Fruit fly (Drosophila melanogaster) whole organism, adult: Measurements from ENCODE around the gene CG14277.

Experiments
- CG12768 ChIP-seq: fragments of 200-800 bp; sonication (Bioruptor generic); optimal IDR thresholded peaks from 2 replicates; lab custom pipeline; 2017; ENCODE audit warnings: missing biosample characterization, missing genetic modification characterization, mild to moderate bottlenecking, moderate library complexity, missing genetic modification reagents
- CG7045 ChIP-seq: fragments of 200-800 bp; sonication (Bioruptor generic); optimal IDR thresholded peaks from 2 replicates; lab custom pipeline; 2017; ENCODE audit warnings: missing biosample characterization, mild to moderate bottlenecking, missing genetic modification characterization
- CG7101 ChIP-seq: fragments of 200-800 bp; sonication (Bioruptor generic); optimal IDR thresholded peaks from 2 replicates; lab custom pipeline; 2018; ENCODE audit warnings: missing biosample characterization, mild to moderate bottlenecking, missing genetic modification characterization, moderate library complexity
- Clk ChIP-seq: fragments of 200-800 bp; sonication (Bioruptor generic); optimal IDR thresholded peaks from 2 replicates; lab custom pipeline; 2017; ENCODE audit warnings: missing biosample characterization, missing genetic modification characterization
- Crg-1 ChIP-seq: fragments of 200-800 bp; sonication (Bioruptor generic); optimal IDR thresholded peaks from 2 replicates; lab custom pipeline; 2016; ENCODE audit warnings: missing biosample characterization, missing genetic modification characterization
- Mnt ChIP-seq: fragments of 200-800 bp; sonication (Bioruptor generic); optimal IDR thresholded peaks from 2 replicates; lab custom pipeline; 2016; ENCODE audit warnings: missing biosample characterization, mild to moderate bottlenecking, missing genetic modification characterization
- cic ChIP-seq: fragments of 200-800 bp; sonication (Bioruptor generic); optimal IDR thresholded peaks from 2 replicates; lab custom pipeline; 2017; ENCODE audit warnings: missing biosample characterization, mild to moderate bottlenecking, missing genetic modification characterization, moderate library complexity
- cnc ChIP-seq, 2 experiments: fragments of >200 bp; optimal IDR thresholded peaks; 2 replicates each; lab custom pipeline; 2017
- kay ChIP-seq: fragments of 200-800 bp; sonication (Bioruptor generic); peaks from one replicate; lab custom pipeline; 2016; ENCODE audit warnings: missing biosample characterization, missing genetic modification characterization, borderline replicate concordance
- ovo ChIP-seq: fragments of 200-800 bp; sonication (Bioruptor generic); optimal IDR thresholded peaks from 2 replicates; lab custom pipeline; 2016; ENCODE audit warnings: missing biosample characterization, missing genetic modification characterization
- pad ChIP-seq: fragments of 200-800 bp; sonication (Bioruptor generic); optimal IDR thresholded peaks from 3 replicates; lab custom pipeline; 2017; ENCODE audit warnings: missing biosample characterization, missing genetic modification characterization, mild to moderate bottlenecking, moderate library complexity, missing genetic modification reagents
- toe ChIP-seq: fragments of 200-800 bp; sonication (Bioruptor generic); optimal IDR thresholded peaks from 2 replicates; lab custom pipeline; 2016; ENCODE audit warnings: missing biosample characterization, missing genetic modification characterization

DNA sequence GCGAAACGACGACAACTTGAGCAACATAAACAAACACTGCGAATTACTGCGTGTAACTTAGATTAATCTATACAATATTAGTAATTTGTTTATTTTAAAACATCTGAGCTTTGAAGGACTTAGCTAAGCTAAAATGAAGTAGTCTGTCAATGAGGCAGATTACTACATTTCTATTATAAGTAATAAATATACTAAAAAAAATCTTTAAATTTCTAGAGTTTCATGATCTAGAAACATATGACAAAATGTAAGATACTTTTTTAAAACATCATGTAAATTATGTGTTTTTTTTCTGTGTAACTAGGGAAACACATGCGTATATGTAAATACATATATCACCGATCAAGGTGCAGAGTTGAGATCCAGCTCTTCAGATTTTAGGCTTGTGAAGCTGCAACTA is 23.9 kb downstream of the CG14277 start:
- TF ChIP-seq kay (GFP tag; lab: Kevin White, UChicago): no peak
- no peak for TF ChIP-seq Clk (GFP tag; lab: Kevin White, UChicago)
- TF ChIP-seq ovo (GFP tag; lab: Kevin White, UChicago): no peak
- TF ChIP-seq Mnt (GFP tag; lab: Kevin White, UChicago): no peak
- TF ChIP-seq Crg-1 (GFP tag; lab: Kevin White, UChicago): no peak
- TF ChIP-seq toe: no peak
- no peak for TF ChIP-seq CG7045 (GFP tag; lab: Kevin White, UChicago)
- TF ChIP-seq pad (GFP tag; lab: Kevin White, UChicago): no peak
- TF ChIP-seq CG7101: no peak
- no peak for TF ChIP-seq cnc (optimal IDR thresholded peaks at IDR 0.05; lab: Kevin White, UChicago)
- TF ChIP-seq CG12768 (GFP tag; lab: Kevin White, UChicago): no peak
- TF ChIP-seq cic (GFP tag; lab: Kevin White, UChicago): no peak
